Fruit fly (Drosophila melanogaster) whole organism, embryonic: ENCODE data around the gene Etfb.
A peak's percentile ranks its signal among the peaks of the same experiment; 100 is the strongest.

Experiments used
- ATbp ChIP-seq: fragments of 200-800 bp; sonication (Bioruptor generic); optimal IDR thresholded peaks from 2 replicates; lab custom pipeline; 2017; ENCODE audit warnings: missing biosample characterization, mild to moderate bottlenecking, missing genetic modification characterization, missing genetic modification reagents
- Adf1 ChIP-seq: fragments of 200-800 bp; sonication (Bioruptor generic); IDR thresholded peaks from 2 replicates; pipeline ENCODE4 v1.3.6; 2022; ENCODE audit warnings: missing biosample characterization, missing genetic modification characterization
- Atf3 ChIP-seq: fragments of 200-800 bp; sonication (Bioruptor generic); optimal IDR thresholded peaks from 3 replicates; lab custom pipeline; 2016; ENCODE audit warnings: missing biosample characterization, missing genetic modification characterization
- Bdp1 ChIP-seq: fragments of 200-800 bp; sonication (Bioruptor generic); optimal IDR thresholded peaks from 3 replicates; lab custom pipeline; 2016; ENCODE audit warnings: missing biosample characterization, missing genetic modification characterization
- Bgb ChIP-seq: fragments of 200-800 bp; sonication (Bioruptor generic); IDR thresholded peaks from 2 replicates; pipeline ENCODE4 v1.3.6; 2022; ENCODE audit warnings: missing biosample characterization, missing genetic modification characterization; ENCODE audit not compliant: partially characterized antibody
- CG10147 ChIP-seq: fragments of 200-800 bp; sonication (Bioruptor generic); optimal IDR thresholded peaks from 2 replicates; lab custom pipeline; 2019; ENCODE audit warnings: missing biosample characterization, mild to moderate bottlenecking, missing genetic modification characterization, moderate library complexity
- CG10543 ChIP-seq: fragments of 200-800 bp; sonication (Bioruptor generic); optimal IDR thresholded peaks from 3 replicates; lab custom pipeline; 2017; ENCODE audit warnings: missing biosample characterization, mild to moderate bottlenecking, missing genetic modification characterization, moderate library complexity
- CG10979 ChIP-seq: fragments of 200-800 bp; sonication (Bioruptor generic); optimal IDR thresholded peaks from 2 replicates; lab custom pipeline; 2018; ENCODE audit warnings: missing biosample characterization, mild to moderate bottlenecking, missing genetic modification characterization, moderate library complexity
- CG11247 ChIP-seq: fragments of 200-800 bp; sonication (Bioruptor generic); IDR thresholded peaks from 2 replicates; pipeline ENCODE4 v1.3.6; 2022; ENCODE audit warnings: missing biosample characterization, missing genetic modification characterization
- CG11560 ChIP-seq: fragments of 200-800 bp; sonication (Bioruptor generic); IDR thresholded peaks from 3 replicates; pipeline ENCODE4 v1.3.6; 2022; ENCODE audit warnings: missing biosample characterization, missing genetic modification characterization
- CG12236 ChIP-seq: fragments of 200-800 bp; sonication (Bioruptor generic); optimal IDR thresholded peaks from 2 replicates; lab custom pipeline; 2016; ENCODE audit warnings: missing biosample characterization, missing genetic modification characterization
- CG15073 ChIP-seq: fragments of 200-800 bp; sonication (Bioruptor generic); optimal IDR thresholded peaks from 2 replicates; lab custom pipeline; 2016; ENCODE audit warnings: missing biosample characterization, missing genetic modification characterization
- CG15696 ChIP-seq: fragments of 200-800 bp; sonication (Bioruptor generic); optimal IDR thresholded peaks from 2 replicates; lab custom pipeline; 2019; ENCODE audit warnings: missing biosample characterization, mild to moderate bottlenecking, missing genetic modification characterization, moderate library complexity
- CG17802 ChIP-seq: fragments of 200-800 bp; sonication (Bioruptor generic); optimal IDR thresholded peaks from 2 replicates; lab custom pipeline; 2018; ENCODE audit warnings: missing biosample characterization, mild to moderate bottlenecking, missing genetic modification characterization, moderate library complexity
- CG1792 ChIP-seq: fragments of 200-800 bp; sonication (Bioruptor generic); optimal IDR thresholded peaks from 2 replicates; lab custom pipeline; 2016; ENCODE audit warnings: missing biosample characterization, missing genetic modification characterization
- CG34376 ChIP-seq: fragments of 200-800 bp; sonication (Bioruptor generic); optimal IDR thresholded peaks from 2 replicates; lab custom pipeline; 2018; ENCODE audit warnings: missing biosample characterization, mild to moderate bottlenecking, missing genetic modification characterization
- CG6689 ChIP-seq: fragments of 200-800 bp; sonication (Bioruptor generic); IDR thresholded peaks from 2 replicates; pipeline ENCODE4 v1.3.6; 2022; ENCODE audit warnings: missing biosample characterization, missing genetic modification characterization
- CG6813 ChIP-seq: fragments of 200-800 bp; sonication (Bioruptor generic); optimal IDR thresholded peaks from 2 replicates; lab custom pipeline; 2017; ENCODE audit warnings: missing biosample characterization, missing genetic modification characterization, mild to moderate bottlenecking, moderate library complexity, missing genetic modification reagents
- CG8281 ChIP-seq: fragments of 200-800 bp; sonication (Bioruptor generic); optimal IDR thresholded peaks from 2 replicates; lab custom pipeline; 2018; ENCODE audit warnings: missing biosample characterization, mild to moderate bottlenecking, missing genetic modification characterization, moderate library complexity
- CG9437 ChIP-seq: fragments of 200-800 bp; sonication (Bioruptor generic); optimal IDR thresholded peaks from 2 replicates; lab custom pipeline; 2018; ENCODE audit warnings: missing biosample characterization, mild to moderate bottlenecking, missing genetic modification characterization
- HLH3B ChIP-seq: fragments of 200-800 bp; sonication (Bioruptor generic); IDR thresholded peaks from 2 replicates; pipeline ENCODE4 v1.3.6; 2022; ENCODE audit warnings: missing biosample characterization, missing genetic modification characterization
- Hmr ChIP-seq: fragments of 200-800 bp; sonication (Bioruptor generic); optimal IDR thresholded peaks from 3 replicates; lab custom pipeline; 2017; ENCODE audit warnings: mild to moderate bottlenecking, missing biosample characterization, missing genetic modification reagents, missing genetic modification characterization
- Hr39 ChIP-seq: fragments of >200 bp; optimal IDR thresholded peaks from 2 replicates; lab custom pipeline; 2017
- Jarid2 ChIP-seq: fragments of 200-800 bp; sonication (Bioruptor generic); optimal IDR thresholded peaks from 3 replicates; lab custom pipeline; 2017; ENCODE audit warnings: mild to moderate bottlenecking, missing biosample characterization, missing genetic modification reagents, missing genetic modification characterization
- Max ChIP-seq: fragments of 200-800 bp; sonication (Bioruptor generic); optimal IDR thresholded peaks from 2 replicates; lab custom pipeline; 2016; ENCODE audit warnings: missing biosample characterization, mild to moderate bottlenecking, missing genetic modification characterization
- Nf-YC ChIP-seq: fragments of 200-800 bp; optimal IDR thresholded peaks from 3 replicates; lab custom pipeline; 2019; ENCODE audit warnings: missing biosample characterization, mild to moderate bottlenecking, missing genetic modification characterization, moderate library complexity
- Rfx ChIP-seq: fragments of 200-800 bp; sonication (Bioruptor generic); IDR thresholded peaks from 2 replicates; pipeline ENCODE4 v1.3.6; 2022; ENCODE audit warnings: missing biosample characterization, missing genetic modification characterization
- Six4 ChIP-seq: fragments of 200-800 bp; sonication (Bioruptor generic); optimal IDR thresholded peaks from 2 replicates; lab custom pipeline; 2016; ENCODE audit warnings: missing biosample characterization, missing genetic modification characterization
- Sox100B ChIP-seq: fragments of 200-800 bp; sonication (Bioruptor generic); optimal IDR thresholded peaks from 3 replicates; lab custom pipeline; 2018; ENCODE audit warnings: missing biosample characterization, mild to moderate bottlenecking, missing genetic modification characterization
- aop ChIP-seq: fragments of 200-800 bp; sonication (Bioruptor generic); IDR thresholded peaks from 2 replicates; pipeline ENCODE4 v1.3.6; 2022; ENCODE audit warnings: missing biosample characterization, missing genetic modification characterization
- ash1 ChIP-seq: fragments of 200-800 bp; sonication (Bioruptor generic); optimal IDR thresholded peaks from 2 replicates; lab custom pipeline; 2018; ENCODE audit warnings: missing biosample characterization, mild to moderate bottlenecking, missing genetic modification characterization
- ato ChIP-seq: fragments of 200-800 bp; sonication (Bioruptor generic); IDR thresholded peaks from 2 replicates; pipeline ENCODE4 v1.3.6; 2022; ENCODE audit warnings: missing biosample characterization, missing genetic modification characterization; ENCODE audit not compliant: partially characterized antibody
- cas ChIP-seq: fragments of 200-800 bp; sonication (Bioruptor generic); IDR thresholded peaks from 2 replicates; pipeline ENCODE4 v1.3.6; 2022; ENCODE audit warnings: missing biosample characterization, missing genetic modification characterization
- ci ChIP-seq: fragments of 200-800 bp; sonication (Bioruptor generic); IDR thresholded peaks from 3 replicates; pipeline ENCODE4 v1.3.6; 2022; ENCODE audit warnings: missing biosample characterization, missing genetic modification characterization
- crp ChIP-seq, 2 experiments: fragments of 200-800 bp; sonication (Bioruptor generic); optimal IDR thresholded peaks; 2 replicates in 1 of 2; 3 replicates in 1 of 2; lab custom pipeline; 2017; ENCODE audit warnings: missing biosample characterization in 2 of 2, missing genetic modification characterization in 2 of 2, mild to moderate bottlenecking in 1 of 2, moderate library complexity in 1 of 2
- cwo ChIP-seq: fragments of 200-800 bp; sonication (Bioruptor generic); optimal IDR thresholded peaks from 3 replicates; lab custom pipeline; 2017; ENCODE audit warnings: missing biosample characterization, missing genetic modification characterization, mild to moderate bottlenecking, moderate library complexity, missing genetic modification reagents
- dm ChIP-seq: fragments of 200-800 bp; sonication (Bioruptor generic); optimal IDR thresholded peaks from 3 replicates; lab custom pipeline; 2016; ENCODE audit warnings: missing biosample characterization, missing genetic modification characterization
- dpn ChIP-seq, 2 experiments: fragments of 200-800 bp; sonication (Bioruptor generic); optimal IDR thresholded peaks; 3 replicates each; lab custom pipeline; 2016; ENCODE audit warnings: missing biosample characterization in 2 of 2, missing genetic modification characterization in 2 of 2
- en ChIP-seq: fragments of 200-800 bp; sonication (Bioruptor generic); optimal IDR thresholded peaks from 2 replicates; lab custom pipeline; 2016; ENCODE audit warnings: missing biosample characterization, missing genetic modification characterization
- ewg ChIP-seq: fragments of 200-800 bp; sonication (Bioruptor generic); optimal IDR thresholded peaks from 3 replicates; lab custom pipeline; 2017; ENCODE audit warnings: mild to moderate bottlenecking, missing biosample characterization, missing genetic modification reagents, missing genetic modification characterization
- fd64A ChIP-seq: fragments of 200-800 bp; sonication (Bioruptor generic); optimal IDR thresholded peaks from 3 replicates; lab custom pipeline; 2018; ENCODE audit warnings: missing biosample characterization, mild to moderate bottlenecking, missing genetic modification characterization
- h ChIP-seq: fragments of >200 bp; optimal IDR thresholded peaks from 2 replicates; lab custom pipeline; 2017
- hbn ChIP-seq: fragments of 200-800 bp; sonication (Bioruptor generic); IDR thresholded peaks from 2 replicates; pipeline ENCODE4 v1.3.6; 2022; ENCODE audit warnings: missing biosample characterization, missing genetic modification characterization; ENCODE audit not compliant: partially characterized antibody
- jing ChIP-seq: fragments of 200-800 bp; sonication (Bioruptor generic); optimal IDR thresholded peaks from 2 replicates; lab custom pipeline; 2018; ENCODE audit warnings: missing biosample characterization, mild to moderate bottlenecking, missing genetic modification characterization
- jumu ChIP-seq: fragments of 200-800 bp; sonication (Bioruptor generic); optimal IDR thresholded peaks from 3 replicates; lab custom pipeline; 2016; ENCODE audit warnings: missing biosample characterization, missing genetic modification characterization
- klu ChIP-seq: fragments of 200-800 bp; sonication (Bioruptor generic); IDR thresholded peaks from 2 replicates; pipeline ENCODE4 v1.3.6; 2022; ENCODE audit warnings: missing biosample characterization, missing genetic modification characterization
- kni ChIP-seq: fragments of 200-800 bp; sonication (Bioruptor generic); optimal IDR thresholded peaks from 3 replicates; lab custom pipeline; 2017; ENCODE audit warnings: mild to moderate bottlenecking, missing biosample characterization, missing genetic modification reagents, missing genetic modification characterization
- luna ChIP-seq: fragments of 200-800 bp; sonication (Bioruptor generic); optimal IDR thresholded peaks from 2 replicates; lab custom pipeline; 2016; ENCODE audit warnings: missing biosample characterization, missing genetic modification characterization
- pho ChIP-seq: fragments of 200-800 bp; sonication (Bioruptor generic); optimal IDR thresholded peaks from 2 replicates; lab custom pipeline; 2016; ENCODE audit warnings: missing biosample characterization, missing genetic modification characterization
- rib ChIP-seq: fragments of 200-800 bp; sonication (Bioruptor generic); IDR thresholded peaks from 2 replicates; pipeline ENCODE4 v1.3.6; 2022; ENCODE audit warnings: missing biosample characterization, missing genetic modification characterization
- sens-2 ChIP-seq: fragments of 200-800 bp; sonication (Bioruptor generic); IDR thresholded peaks from 2 replicates; pipeline ENCODE4 v1.3.6; 2022; ENCODE audit warnings: missing biosample characterization, missing genetic modification characterization
- slbo ChIP-seq: fragments of 200-800 bp; sonication (Bioruptor generic); IDR thresholded peaks from 2 replicates; pipeline ENCODE4 v1.3.6; 2022; ENCODE audit warnings: missing biosample characterization, missing genetic modification characterization

Gene Etfb

dm6 chr3R:29782367-29782766 lies 20.4 kb downstream of the Etfb start (continued):
- peak; percentile 22 for TF ChIP-seq CG10543 (GFP tag; lab: Kevin White, UChicago)
- TF ChIP-seq slbo = no peak
- no peak for TF ChIP-seq CG12236 (GFP tag; lab: Kevin White, UChicago)
- no peak for TF ChIP-seq Max
- peak; percentile 91 for TF ChIP-seq rib (GFP tag; lab: Robert Waterston, UW)
- peak; percentile 50; the same call in 1 of the 2 replicates for TF ChIP-seq Adf1
- no peak for TF ChIP-seq hbn (GFP tag; lab: Robert Waterston, UW)
- no peak for TF ChIP-seq CG17802 (tag; lab: Kevin White, UChicago)
- no peak for TF ChIP-seq aop (GFP tag; lab: Robert Waterston, UW)
- TF ChIP-seq Nf-YC (tag; lab: Kevin White, UChicago) = peak; percentile 42
- TF ChIP-seq HLH3B (GFP tag; lab: Robert Waterston, UW) = peak; percentile 9; the same call in 1 of the 2 replicates
- TF ChIP-seq CG15696 (tag; lab: Kevin White, UChicago) = no peak
- TF ChIP-seq Hr39 (lab: Kevin White, UChicago) = no peak
- no peak for TF ChIP-seq fd64A
- TF ChIP-seq Bgb = peak; percentile 71
- TF ChIP-seq CG1792 (GFP tag; lab: Kevin White, UChicago) = no peak
- peak; percentile 56; the same call in 2 of the 3 replicates for TF ChIP-seq ci (GFP tag; lab: Robert Waterston, UW)
- no peak for TF ChIP-seq pho (GFP tag; lab: Kevin White, UChicago)
- TF ChIP-seq CG10979 (tag; lab: Kevin White, UChicago) = no peak
- 0 out of 2 replicates have a peak, but pooled peaks have one; percentile 7 for TF ChIP-seq CG11247 (GFP tag; lab: Robert Waterston, UW)
- TF ChIP-seq crp (GFP tag; optimal IDR thresholded peaks at IDR 0.05; lab: Kevin White, UChicago) = no peak
- no peak for TF ChIP-seq CG6813 (GFP tag; lab: Kevin White, UChicago)
- no peak for TF ChIP-seq jumu
- no peak for TF ChIP-seq ewg (GFP tag; lab: Kevin White, UChicago)
- peak; percentile 45 for TF ChIP-seq Hmr (GFP tag; lab: Kevin White, UChicago)
- TF ChIP-seq CG15073 (GFP tag; lab: Kevin White, UChicago) = no peak
- TF ChIP-seq CG9437 (GFP tag; lab: Kevin White, UChicago) = no peak
- peak; percentile 55 for TF ChIP-seq Atf3 (GFP tag; lab: Kevin White, UChicago)

- TF ChIP-seq jumu = no peak
- TF ChIP-seq Rfx (GFP tag; lab: Robert Waterston, UW) = no peak
- TF ChIP-seq dm (GFP tag; lab: Kevin White, UChicago) = no peak
- no peak for TF ChIP-seq klu (GFP tag; lab: Robert Waterston, UW)
- no peak for TF ChIP-seq luna
- no peak for TF ChIP-seq Adf1
- TF ChIP-seq CG6689 (GFP tag; lab: Robert Waterston, UW) = no peak
- TF ChIP-seq CG17802 (tag; lab: Kevin White, UChicago) = no peak
- TF ChIP-seq ash1 (GFP tag; lab: Kevin White, UChicago) = no peak
- no peak for TF ChIP-seq ATbp (GFP tag; lab: Kevin White, UChicago)
- TF ChIP-seq h = no peak
- peak; percentile 2 for TF ChIP-seq Sox100B (GFP tag; lab: Kevin White, UChicago)
- no peak for TF ChIP-seq Jarid2 (GFP tag; lab: Kevin White, UChicago)
- TF ChIP-seq jing (GFP tag; lab: Kevin White, UChicago) = no peak
- no peak for TF ChIP-seq sens-2 (GFP tag; lab: Robert Waterston, UW)
- no peak for TF ChIP-seq cas (GFP tag; lab: Robert Waterston, UW)
- no peak for TF ChIP-seq cwo (GFP tag; lab: Kevin White, UChicago)
- TF ChIP-seq CG34376 (GFP tag; lab: Kevin White, UChicago) = no peak
- peak; percentile 24 for TF ChIP-seq kni (GFP tag; lab: Kevin White, UChicago)
- no peak for TF ChIP-seq en
- peak; percentile 72 for TF ChIP-seq CG8281 (tag; lab: Kevin White, UChicago)
- TF ChIP-seq ato (GFP tag; lab: Robert Waterston, UW) = no peak
- no peak for TF ChIP-seq Six4 (GFP tag; lab: Kevin White, UChicago)
- TF ChIP-seq CG11560 (tag; lab: Robert Waterston, UW) = no peak
- TF ChIP-seq CG10147 (GFP tag; lab: Kevin White, UChicago) = no peak
- no peak for TF ChIP-seq dpn (GFP tag; optimal IDR thresholded peaks at IDR 0.05; lab: Kevin White, UChicago)
- no peak for TF ChIP-seq Bdp1 (GFP tag; lab: Kevin White, UChicago)
Observed at dm6 chr3R:29781874-29782273, 20.9 kb downstream of the Etfb start.
